Fruit fly (Drosophila melanogaster) whole organism, pupa: ENCODE data around the gene Lip3.

Experiments
- CG12605 ChIP-seq: fragments of 200-800 bp; sonication (Bioruptor generic); IDR thresholded peaks from 2 replicates; pipeline ENCODE4 v1.3.6; 2022; ENCODE audit warnings: missing biosample characterization, missing genetic modification characterization
- CG14655 ChIP-seq: fragments of 200-800 bp; sonication (Bioruptor generic); optimal IDR thresholded peaks from 3 replicates; lab custom pipeline; 2017; ENCODE audit warnings: mild to moderate bottlenecking, missing biosample characterization, missing genetic modification reagents, missing genetic modification characterization
- CG15710 ChIP-seq: fragments of 200-800 bp; sonication (Bioruptor generic); optimal IDR thresholded peaks from 2 replicates; lab custom pipeline; 2018; ENCODE audit warnings: missing biosample characterization, mild to moderate bottlenecking, missing genetic modification characterization, moderate library complexity
- CG17806 ChIP-seq: fragments of 200-800 bp; sonication (Bioruptor generic); optimal IDR thresholded peaks from 2 replicates; lab custom pipeline; 2018; ENCODE audit warnings: missing biosample characterization, mild to moderate bottlenecking, missing genetic modification characterization, moderate library complexity
- CG34367 ChIP-seq: fragments of 200-800 bp; sonication (Bioruptor generic); optimal IDR thresholded peaks from 2 replicates; lab custom pipeline; 2018; ENCODE audit warnings: missing biosample characterization, mild to moderate bottlenecking, missing genetic modification characterization
- CG4496 ChIP-seq: fragments of 200-800 bp; sonication (Bioruptor generic); IDR thresholded peaks from 3 replicates; pipeline ENCODE4 v1.3.6; 2022; ENCODE audit warnings: missing biosample characterization, missing genetic modification characterization
- CG9948 ChIP-seq: fragments of 200-800 bp; sonication (Bioruptor generic); optimal IDR thresholded peaks from 2 replicates; lab custom pipeline; 2018; ENCODE audit warnings: missing biosample characterization, mild to moderate bottlenecking, missing genetic modification characterization, moderate library complexity
- D1 ChIP-seq: fragments of 200-800 bp; sonication (Bioruptor generic); optimal IDR thresholded peaks from 2 replicates; lab custom pipeline; 2018; ENCODE audit warnings: missing biosample characterization, mild to moderate bottlenecking, missing genetic modification characterization, moderate library complexity
- Pif1B ChIP-seq: fragments of 200-800 bp; sonication (Bioruptor generic); optimal IDR thresholded peaks from 3 replicates; lab custom pipeline; 2016; ENCODE audit warnings: missing biosample characterization, missing genetic modification characterization
- Snoo ChIP-seq: fragments of 200-800 bp; sonication (Bioruptor generic); optimal IDR thresholded peaks from 3 replicates; lab custom pipeline; 2017; ENCODE audit warnings: missing biosample characterization, mild to moderate bottlenecking, missing genetic modification characterization, inconsistent platforms
- fd96Ca ChIP-seq: fragments of 200-800 bp; sonication (Bioruptor generic); IDR thresholded peaks from 3 replicates; pipeline ENCODE4 v1.3.6; 2022; ENCODE audit warnings: missing biosample characterization, missing genetic modification characterization
- gl ChIP-seq: fragments of 200-800 bp; sonication (Bioruptor generic); optimal IDR thresholded peaks from 2 replicates; lab custom pipeline; 2018; ENCODE audit warnings: missing biosample characterization, mild to moderate bottlenecking, missing genetic modification characterization
- rn ChIP-seq: fragments of 200-800 bp; sonication (Bioruptor generic); IDR thresholded peaks from 2 replicates; pipeline ENCODE4 v1.3.6; 2022; ENCODE audit warnings: missing biosample characterization, missing genetic modification characterization

DNA sequence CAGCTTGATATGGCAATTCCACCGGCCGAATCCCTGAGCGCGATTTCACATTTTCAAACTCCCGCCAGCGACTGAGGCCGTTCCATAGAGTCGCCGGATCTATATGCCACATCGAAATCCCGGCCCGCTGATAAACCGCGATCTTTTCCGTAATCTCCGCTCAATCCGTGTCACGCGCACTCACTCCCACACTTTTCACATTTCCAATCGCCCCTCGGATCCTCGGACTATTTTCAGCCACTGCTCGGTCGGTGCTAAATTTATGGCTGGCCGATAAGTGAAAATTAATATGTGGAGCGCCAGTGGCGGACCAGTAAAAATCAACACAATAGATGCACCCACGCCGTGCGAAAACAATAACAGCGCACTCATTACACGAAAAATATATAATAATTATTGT lies 21.3 kb upstream of the Lip3 start:
- no peak for TF ChIP-seq CG9948 (tag; lab: Kevin White, UChicago)
- TF ChIP-seq fd96Ca: no peak
- TF ChIP-seq CG34367 (tag; lab: Kevin White, UChicago): no peak
- no peak for TF ChIP-seq CG14655 (GFP tag; lab: Kevin White, UChicago)
- no peak for TF ChIP-seq gl (tag; lab: Kevin White, UChicago)
- TF ChIP-seq Pif1B (GFP tag; lab: Kevin White, UChicago): no peak
- TF ChIP-seq Snoo (tag; lab: Kevin White, UChicago): no peak
- no peak for TF ChIP-seq CG17806 (tag; lab: Kevin White, UChicago)
- TF ChIP-seq CG12605 (GFP tag; lab: Robert Waterston, UW): no peak
- TF ChIP-seq rn: no peak
- no peak for TF ChIP-seq D1 (tag; lab: Kevin White, UChicago)
- no peak for TF ChIP-seq CG4496 (GFP tag; lab: Robert Waterston, UW)
- no peak for TF ChIP-seq CG15710 (tag; lab: Kevin White, UChicago)
